Fruit fly (Drosophila melanogaster) whole organism, prepupa: Measurements from ENCODE around the gene CG32720.

Experiments
- Blimp-1 ChIP-seq: fragments of 200-800 bp; sonication (Bioruptor generic); optimal IDR thresholded peaks from 3 replicates; lab custom pipeline; 2017; ENCODE audit warnings: missing biosample characterization, missing genetic modification characterization, mild to moderate bottlenecking, moderate library complexity, missing genetic modification reagents
- CG10631 ChIP-seq: fragments of 200-800 bp; sonication (Bioruptor generic); optimal IDR thresholded peaks from 2 replicates; lab custom pipeline; 2016; ENCODE audit warnings: missing biosample characterization, missing genetic modification characterization
- CG10669 ChIP-seq: fragments of 200-800 bp; sonication (Bioruptor generic); optimal IDR thresholded peaks from 3 replicates; lab custom pipeline; 2018; ENCODE audit warnings: missing biosample characterization, mild to moderate bottlenecking, missing genetic modification characterization, moderate library complexity
- CG11294 ChIP-seq: fragments of 200-800 bp; sonication (Bioruptor generic); IDR thresholded peaks from 2 replicates; pipeline ENCODE4 v1.3.6; 2022; ENCODE audit warnings: missing biosample characterization, missing genetic modification characterization
- CG15336 ChIP-seq: fragments of 200-800 bp; sonication (Bioruptor generic); IDR thresholded peaks from 2 replicates; pipeline ENCODE4 v1.3.6; 2022; ENCODE audit warnings: missing biosample characterization, missing genetic modification characterization
- CG1621 ChIP-seq: fragments of 200-800 bp; sonication (Bioruptor generic); optimal IDR thresholded peaks from 3 replicates; lab custom pipeline; 2018; ENCODE audit warnings: missing biosample characterization, mild to moderate bottlenecking, missing genetic modification characterization
- CG3032 ChIP-seq: fragments of 200-800 bp; optimal IDR thresholded peaks from 2 replicates; lab custom pipeline; 2019; ENCODE audit warnings: missing biosample characterization, mild to moderate bottlenecking, missing genetic modification characterization, moderate library complexity
- CG31627 ChIP-seq: fragments of 200-800 bp; sonication (Bioruptor generic); optimal IDR thresholded peaks from 3 replicates; lab custom pipeline; 2016; ENCODE audit warnings: missing biosample characterization, missing genetic modification characterization
- CG32006 ChIP-seq: fragments of 200-800 bp; sonication (Bioruptor generic); optimal IDR thresholded peaks from 3 replicates; lab custom pipeline; 2017; ENCODE audit warnings: missing biosample characterization, mild to moderate bottlenecking, missing genetic modification characterization
- CG34406 ChIP-seq: fragments of 200-800 bp; sonication (Bioruptor generic); optimal IDR thresholded peaks from 3 replicates; lab custom pipeline; 2016; ENCODE audit warnings: missing biosample characterization, missing genetic modification characterization
- CG3919 ChIP-seq: fragments of 200-800 bp; sonication (Bioruptor generic); optimal IDR thresholded peaks from 3 replicates; lab custom pipeline; 2016; ENCODE audit warnings: missing biosample characterization, missing genetic modification characterization
- CG6163 ChIP-seq: fragments of 200-800 bp; sonication (Bioruptor generic); IDR thresholded peaks from 3 replicates; pipeline ENCODE4 v1.3.6; 2022; ENCODE audit warnings: missing biosample characterization, missing genetic modification characterization
- CG6792 ChIP-seq: fragments of 200-800 bp; sonication (Bioruptor generic); optimal IDR thresholded peaks from 3 replicates; lab custom pipeline; 2016; ENCODE audit warnings: missing biosample characterization, missing genetic modification characterization
- CG6808 ChIP-seq: fragments of 200-800 bp; sonication (Bioruptor generic); optimal IDR thresholded peaks from 3 replicates; lab custom pipeline; 2017; ENCODE audit warnings: missing biosample characterization, missing genetic modification characterization, mild to moderate bottlenecking, moderate library complexity, missing genetic modification reagents
- CG6854 ChIP-seq: fragments of 200-800 bp; sonication (Bioruptor generic); optimal IDR thresholded peaks from 2 replicates; lab custom pipeline; 2017; ENCODE audit warnings: missing biosample characterization, mild to moderate bottlenecking, missing genetic modification characterization
- CG7368 ChIP-seq: fragments of 200-800 bp; sonication (Bioruptor generic); optimal IDR thresholded peaks from 3 replicates; lab custom pipeline; 2016; ENCODE audit warnings: missing biosample characterization, missing genetic modification characterization
- CG8119 ChIP-seq: fragments of 200-800 bp; sonication (Bioruptor generic); IDR thresholded peaks from 3 replicates; pipeline ENCODE4 v1.3.6; 2022; ENCODE audit warnings: missing biosample characterization, missing genetic modification characterization
- CG8319 ChIP-seq: fragments of 200-800 bp; sonication (Bioruptor generic); optimal IDR thresholded peaks from 3 replicates; lab custom pipeline; 2016; ENCODE audit warnings: missing biosample characterization, missing genetic modification characterization
- CG8632 ChIP-seq: fragments of 200-800 bp; sonication (Bioruptor generic); optimal IDR thresholded peaks from 3 replicates; lab custom pipeline; 2016; ENCODE audit warnings: missing biosample characterization, missing genetic modification characterization
- CG9139 ChIP-seq: fragments of 200-800 bp; sonication (Bioruptor generic); optimal IDR thresholded peaks from 3 replicates; lab custom pipeline; 2017; ENCODE audit warnings: missing biosample characterization, mild to moderate bottlenecking, missing genetic modification characterization
- Eip75B ChIP-seq: fragments of 200-800 bp; sonication (Bioruptor generic); optimal IDR thresholded peaks from 3 replicates; lab custom pipeline; 2016; ENCODE audit warnings: missing biosample characterization, missing genetic modification characterization
- Eip78C ChIP-seq: fragments of 200-800 bp; sonication (Bioruptor generic); peaks from one replicate; lab custom pipeline; 2016; ENCODE audit warnings: missing biosample characterization, missing genetic modification characterization
- Eip93F ChIP-seq: fragments of 200-800 bp; sonication (Bioruptor generic); optimal IDR thresholded peaks from 2 replicates; lab custom pipeline; 2016; ENCODE audit warnings: missing biosample characterization, mild to moderate bottlenecking, missing genetic modification characterization
- Ets21C ChIP-seq: fragments of 200-800 bp; sonication (Bioruptor generic); optimal IDR thresholded peaks from 3 replicates; lab custom pipeline; 2016; ENCODE audit warnings: missing biosample characterization, missing genetic modification characterization
- Ets96B ChIP-seq: fragments of 200-800 bp; optimal IDR thresholded peaks from 2 replicates; lab custom pipeline; 2019; ENCODE audit warnings: missing biosample characterization, mild to moderate bottlenecking, missing genetic modification characterization, moderate library complexity
- Gug ChIP-seq: fragments of 200-800 bp; sonication (Bioruptor generic); IDR thresholded peaks from 2 replicates; pipeline ENCODE4 v1.3.6; 2022; ENCODE audit warnings: missing biosample characterization, missing genetic modification characterization
- Hr38 ChIP-seq: sonication (Bioruptor generic); optimal IDR thresholded peaks from 2 replicates; lab custom pipeline; 2016; ENCODE audit warnings: missing biosample characterization, missing genetic modification characterization
- Hr39 ChIP-seq: fragments of 200-800 bp; sonication (Bioruptor generic); optimal IDR thresholded peaks from 2 replicates; lab custom pipeline; 2016; ENCODE audit warnings: missing biosample characterization, missing genetic modification characterization
- Lpt ChIP-seq: fragments of 200-800 bp; sonication (Bioruptor generic); optimal IDR thresholded peaks from 3 replicates; lab custom pipeline; 2016; ENCODE audit warnings: missing biosample characterization, missing genetic modification characterization
- Met ChIP-seq: fragments of 200-800 bp; sonication (Bioruptor generic); optimal IDR thresholded peaks from 3 replicates; lab custom pipeline; 2016; ENCODE audit warnings: missing biosample characterization, missing genetic modification characterization
- OdsH ChIP-seq: fragments of 200-800 bp; sonication (Bioruptor generic); optimal IDR thresholded peaks from 3 replicates; lab custom pipeline; 2016; ENCODE audit warnings: missing biosample characterization, missing genetic modification characterization
- Sox102F ChIP-seq: fragments of 200-800 bp; sonication (Bioruptor generic); optimal IDR thresholded peaks from 2 replicates; lab custom pipeline; 2016; ENCODE audit warnings: missing biosample characterization, mild to moderate bottlenecking, missing genetic modification characterization
- Sox15 ChIP-seq: fragments of 200-800 bp; sonication (Bioruptor generic); optimal IDR thresholded peaks from 3 replicates; lab custom pipeline; 2016; ENCODE audit warnings: missing biosample characterization, missing genetic modification characterization
- achi ChIP-seq: fragments of 200-800 bp; sonication (Bioruptor generic); optimal IDR thresholded peaks from 3 replicates; lab custom pipeline; 2016; ENCODE audit warnings: missing biosample characterization, missing genetic modification characterization
- acj6 ChIP-seq: fragments of 200-800 bp; sonication (Bioruptor generic); optimal IDR thresholded peaks from 3 replicates; lab custom pipeline; 2016; ENCODE audit warnings: missing biosample characterization, missing genetic modification characterization
- cyc ChIP-seq: fragments of 200-800 bp; sonication (Bioruptor generic); optimal IDR thresholded peaks from 3 replicates; lab custom pipeline; 2016; ENCODE audit warnings: missing biosample characterization, missing genetic modification characterization
- dac ChIP-seq: fragments of 200-800 bp; sonication (Bioruptor generic); optimal IDR thresholded peaks from 2 replicates; lab custom pipeline; 2017; ENCODE audit warnings: missing biosample characterization, mild to moderate bottlenecking, missing genetic modification characterization
- dsx ChIP-seq: fragments of 200-800 bp; optimal IDR thresholded peaks from 3 replicates; lab custom pipeline; 2019; ENCODE audit warnings: missing biosample characterization, mild to moderate bottlenecking, missing genetic modification characterization, moderate library complexity; ENCODE audit not compliant: poor library complexity, severe bottlenecking
- eg ChIP-seq: fragments of 200-800 bp; sonication (Bioruptor generic); IDR thresholded peaks from 3 replicates; pipeline ENCODE4 v1.3.6; 2022; ENCODE audit warnings: missing biosample characterization, missing genetic modification characterization
- esn ChIP-seq: fragments of 200-800 bp; sonication (Bioruptor generic); optimal IDR thresholded peaks from 2 replicates; lab custom pipeline; 2016; ENCODE audit warnings: missing biosample characterization, mild to moderate bottlenecking, missing genetic modification characterization, moderate library complexity
- fd85E ChIP-seq: fragments of 200-800 bp; sonication (Bioruptor generic); optimal IDR thresholded peaks from 3 replicates; lab custom pipeline; 2016; ENCODE audit warnings: missing biosample characterization, missing genetic modification characterization
- lz ChIP-seq: fragments of 200-800 bp; sonication (Bioruptor generic); optimal IDR thresholded peaks from 3 replicates; lab custom pipeline; 2016; ENCODE audit warnings: missing biosample characterization, missing genetic modification characterization
- net ChIP-seq: fragments of 200-800 bp; sonication (Bioruptor generic); optimal IDR thresholded peaks from 3 replicates; lab custom pipeline; 2016; ENCODE audit warnings: missing biosample characterization, missing genetic modification characterization
- pdm3 ChIP-seq: fragments of 200-800 bp; sonication (Bioruptor generic); optimal IDR thresholded peaks from 3 replicates; lab custom pipeline; 2016; ENCODE audit warnings: missing biosample characterization, missing genetic modification characterization
- salr ChIP-seq, 2 experiments: fragments of 200-800 bp; sonication (Bioruptor generic); optimal IDR thresholded peaks; 3 replicates each; lab custom pipeline; 2016 to 2018; ENCODE audit warnings: missing biosample characterization in 2 of 2, missing genetic modification characterization in 2 of 2, mild to moderate bottlenecking in 1 of 2
- spab ChIP-seq: fragments of 200-800 bp; sonication (Bioruptor generic); optimal IDR thresholded peaks from 2 replicates; lab custom pipeline; 2017; ENCODE audit warnings: missing biosample characterization, mild to moderate bottlenecking, missing genetic modification characterization, missing genetic modification reagents
- ss ChIP-seq, 2 experiments: fragments of 200-800 bp; sonication (Bioruptor generic); optimal IDR thresholded peaks; 2 replicates in 1 of 2; 3 replicates in 1 of 2; lab custom pipeline; 2017 to 2018; ENCODE audit warnings: mild to moderate bottlenecking in 2 of 2, missing biosample characterization in 2 of 2, missing genetic modification characterization in 2 of 2, moderate library complexity in 1 of 2
- svp ChIP-seq: fragments of 200-800 bp; sonication (Bioruptor generic); peaks from one replicate; lab custom pipeline; 2016; ENCODE audit warnings: missing biosample characterization, missing genetic modification characterization
- topi ChIP-seq: fragments of 200-800 bp; sonication (Bioruptor generic); optimal IDR thresholded peaks from 3 replicates; lab custom pipeline; 2016; ENCODE audit warnings: missing biosample characterization, missing genetic modification characterization

The CG32720 gene

DNA sequence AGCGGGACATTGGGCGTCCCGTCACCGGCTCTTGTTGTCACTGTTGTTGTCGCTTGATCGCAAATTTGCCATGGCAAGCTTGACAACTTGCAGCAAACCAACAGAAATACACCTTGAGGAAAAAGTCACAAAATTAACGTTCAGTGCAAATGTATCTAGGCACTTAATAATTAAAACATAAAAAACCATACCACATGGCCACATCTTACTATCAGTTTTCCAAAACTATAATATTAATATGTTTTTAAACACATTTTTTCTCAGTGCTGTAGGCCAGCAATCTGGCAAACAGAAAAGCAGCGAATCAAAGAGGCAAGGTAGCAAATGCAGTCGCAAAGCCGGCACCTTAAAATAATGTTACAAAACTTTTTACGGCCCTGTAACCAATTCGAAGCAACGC lies 9.6 kb upstream of the CG32720 start (continued):
- TF ChIP-seq CG32006 (peak; percentile 44), Met (GFP tag; lab: Kevin White, UChicago) (no peak), dac (GFP tag; lab: Kevin White, UChicago) (no peak), Sox15 (GFP tag; lab: Kevin White, UChicago) (no peak), cyc (GFP tag; lab: Kevin White, UChicago) (no peak), acj6 (GFP tag; lab: Kevin White, UChicago) (peak; percentile 0), CG34406 (GFP tag; lab: Kevin White, UChicago) (no peak), fd85E (GFP tag; lab: Kevin White, UChicago) (no peak)

DNA sequence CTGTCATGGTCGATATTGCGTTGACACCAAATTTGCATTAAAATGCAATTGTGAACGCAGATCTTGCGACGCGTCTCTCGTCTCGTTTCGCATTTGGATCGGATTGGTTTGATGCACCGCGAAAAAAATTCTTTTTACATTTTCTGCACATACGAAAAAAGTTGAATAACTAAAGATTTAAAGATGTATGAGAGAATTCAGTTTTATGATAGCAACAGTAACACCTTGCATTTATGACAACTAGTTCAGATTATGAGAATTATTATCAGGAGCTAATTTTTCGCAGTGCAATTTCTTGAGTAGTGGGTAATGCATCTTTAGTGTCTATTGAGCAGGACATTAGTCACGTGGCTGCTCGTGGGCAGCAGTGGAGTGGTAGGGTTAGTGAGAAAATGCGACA lies 7.1 kb upstream of the CG32720 start:
- TF ChIP-seq Ets21C (GFP tag; lab: Kevin White, UChicago) (peak; percentile 19), OdsH (peak; percentile 68), salr (GFP tag; optimal IDR thresholded peaks at IDR 0.05; lab: Kevin White, UChicago) (peak; percentile 27 to 59), CG8319 (GFP tag; lab: Kevin White, UChicago) (peak; percentile 18), Ets96B (tag; lab: Kevin White, UChicago) (peak; percentile 74), Blimp-1 (GFP tag; lab: Kevin White, UChicago) (no peak), spab (GFP tag; lab: Kevin White, UChicago) (peak; percentile 52), esn (GFP tag; lab: Kevin White, UChicago) (peak; percentile 68), CG10669 (GFP tag; lab: Kevin White, UChicago) (peak; percentile 69), Sox15 (GFP tag; lab: Kevin White, UChicago) (peak; percentile 3), CG10631 (peak; percentile 79), Eip75B (GFP tag; lab: Kevin White, UChicago) (peak; percentile 71), CG31627 (GFP tag; lab: Kevin White, UChicago) (peak; percentile 65), CG7368 (peak; percentile 69), net (GFP tag; lab: Kevin White, UChicago) (peak; percentile 62), Gug (GFP tag; lab: Robert Waterston, UW) (peak; percentile 50; the same call in 1 of the 2 replicates), topi (GFP tag; lab: Kevin White, UChicago) (peak; percentile 71), Eip93F (GFP tag; lab: Kevin White, UChicago) (no peak), Hr39 (peak; percentile 60), CG11294 (GFP tag; lab: Robert Waterston, UW) (no peak), CG6792 (GFP tag; lab: Kevin White, UChicago) (peak; percentile 56), CG6808 (peak; percentile 45), CG6163 (GFP tag; lab: Robert Waterston, UW) (peak; percentile 74; the same call in 2 of the 3 replicates), lz (peak; percentile 41), dac (GFP tag; lab: Kevin White, UChicago) (peak; percentile 16), dsx (GFP tag; lab: Kevin White, UChicago) (peak; percentile 40), CG3032 (tag; lab: Kevin White, UChicago) (peak; percentile 62), CG1621 (tag; lab: Kevin White, UChicago) (peak; percentile 68), CG6854 (no peak), svp (GFP tag; lab: Kevin White, UChicago) (peak; percentile 75), cyc (GFP tag; lab: Kevin White, UChicago) (peak; percentile 57), Sox102F (GFP tag; lab: Kevin White, UChicago) (peak; percentile 55), CG8119 (peak; percentile 64), CG3919 (GFP tag; lab: Kevin White, UChicago) (peak; percentile 73), Eip78C (GFP tag; lab: Kevin White, UChicago) (peak; percentile 92), CG9139 (GFP tag; lab: Kevin White, UChicago) (no peak), CG8632 (GFP tag; lab: Kevin White, UChicago) (peak; percentile 64), Hr38 (no peak), Met (GFP tag; lab: Kevin White, UChicago) (peak; percentile 73), achi (GFP tag; lab: Kevin White, UChicago) (peak; percentile 70), ss (GFP tag; optimal IDR thresholded peaks at IDR 0.05; lab: Kevin White, UChicago) (peak; percentile 21 to 36), CG15336 (peak; percentile 51; the same call in 1 of the 2 replicates), eg (GFP tag; lab: Robert Waterston, UW) (peak; percentile 63), fd85E (GFP tag; lab: Kevin White, UChicago) (no peak), Lpt (GFP tag; lab: Kevin White, UChicago) (peak; percentile 9), pdm3 (GFP tag; lab: Kevin White, UChicago) (peak; percentile 77)
